Worm (Caenorhabditis elegans): Measurements from ENCODE around the gene C49F5.3.

DNA sequence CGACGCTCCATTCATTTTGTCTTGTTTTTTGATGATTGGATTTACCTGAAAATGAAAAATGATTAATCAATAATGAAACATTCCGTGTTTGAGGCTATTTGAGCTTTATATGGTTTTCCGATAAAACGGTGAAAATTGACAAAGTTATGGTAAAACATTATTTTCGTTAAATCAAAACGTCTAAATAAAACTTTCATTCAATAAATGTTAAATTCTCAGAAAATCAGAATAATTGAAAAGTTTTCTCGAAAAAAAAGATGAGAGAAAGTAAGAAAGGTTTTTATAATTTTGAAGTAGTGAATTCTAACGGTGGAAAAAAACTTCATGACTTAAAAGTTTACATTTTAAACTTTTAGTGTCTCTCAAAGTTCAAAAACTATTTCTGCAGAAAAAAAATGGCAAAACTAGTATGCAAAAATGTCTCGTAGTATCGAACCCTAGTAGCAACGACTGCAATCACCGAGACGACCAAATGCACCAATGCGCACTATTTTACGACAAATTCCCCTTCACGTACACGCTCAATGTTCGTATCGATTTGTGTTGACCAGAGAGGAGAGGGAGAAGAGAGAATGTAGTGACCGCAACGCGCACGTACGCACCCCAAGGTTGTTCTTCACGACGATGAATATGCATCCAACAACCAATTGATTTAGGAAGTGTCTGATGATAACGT is 36.5 kb downstream of the C49F5.3 start, which contains the start of gene nfya-1:
- TF ChIP-seq ztf-29 (GFP tag; IDR thresholded peaks at IDR 0.05) (no peak), flt-1 (GFP tag; IDR thresholded peaks at IDR 0.05) (no peak), ref-1 (GFP tag; conservative IDR thresholded peaks at IDR 0.05) (no peak), klf-2 (GFP tag; conservative IDR thresholded peaks at IDR 0.05) (no peak)
